Fruit fly (Drosophila melanogaster) whole organism, embryonic: Measurements from ENCODE around the gene CG45065.

Experiments used
- Antp ChIP-seq: fragments of 200-800 bp; sonication (Bioruptor generic); optimal IDR thresholded peaks from 3 replicates; lab custom pipeline; 2016; ENCODE audit warnings: missing biosample characterization, missing genetic modification characterization
- BEAF-32 ChIP-seq: fragments of 200-800 bp; sonication (Bioruptor generic); optimal IDR thresholded peaks from 3 replicates; lab custom pipeline; 2017; ENCODE audit warnings: missing biosample characterization, missing genetic modification characterization, mild to moderate bottlenecking, moderate library complexity, missing genetic modification reagents
- CG11560 ChIP-seq: fragments of 200-800 bp; sonication (Bioruptor generic); IDR thresholded peaks from 3 replicates; pipeline ENCODE4 v1.3.6; 2022; ENCODE audit warnings: missing biosample characterization, missing genetic modification characterization
- CG12219 ChIP-seq: fragments of 200-800 bp; sonication (Bioruptor generic); optimal IDR thresholded peaks from 3 replicates; lab custom pipeline; 2018; ENCODE audit warnings: missing biosample characterization, mild to moderate bottlenecking, missing genetic modification characterization
- CG13123 ChIP-seq: fragments of 200-800 bp; sonication (Bioruptor generic); optimal IDR thresholded peaks from 2 replicates; lab custom pipeline; 2016; ENCODE audit warnings: missing biosample characterization, missing genetic modification characterization
- CG13287 ChIP-seq: fragments of 200-800 bp; sonication (Bioruptor generic); IDR thresholded peaks from 2 replicates; pipeline ENCODE4 v1.3.6; 2022; ENCODE audit warnings: missing biosample characterization, missing genetic modification characterization; ENCODE audit not compliant: partially characterized antibody
- CG13624 ChIP-seq: fragments of 200-800 bp; sonication (Bioruptor generic); optimal IDR thresholded peaks from 2 replicates; lab custom pipeline; 2016; ENCODE audit warnings: missing biosample characterization, missing genetic modification characterization
- CG1603 ChIP-seq: fragments of 200-800 bp; sonication (Bioruptor generic); optimal IDR thresholded peaks from 2 replicates; lab custom pipeline; 2019; ENCODE audit warnings: missing biosample characterization, mild to moderate bottlenecking, missing genetic modification characterization, moderate library complexity
- CG16813 ChIP-seq: fragments of 200-800 bp; sonication (Bioruptor generic); IDR thresholded peaks from 3 replicates; pipeline ENCODE4 v1.3.6; 2022; ENCODE audit warnings: missing biosample characterization, missing genetic modification characterization; ENCODE audit not compliant: partially characterized antibody
- CG18619 ChIP-seq: fragments of 200-800 bp; sonication (Bioruptor generic); optimal IDR thresholded peaks from 3 replicates; lab custom pipeline; 2017; ENCODE audit warnings: missing biosample characterization, mild to moderate bottlenecking, missing genetic modification characterization
- CG32532 ChIP-seq: fragments of 200-800 bp; sonication (Bioruptor generic); IDR thresholded peaks from 2 replicates; pipeline ENCODE4 v1.3.6; 2022; ENCODE audit warnings: missing biosample characterization, missing genetic modification characterization
- CG3847 ChIP-seq: fragments of 200-800 bp; sonication (Bioruptor generic); IDR thresholded peaks from 2 replicates; pipeline ENCODE4 v1.3.6; 2022; ENCODE audit warnings: missing biosample characterization, missing genetic modification characterization
- CG6175 ChIP-seq: fragments of 200-800 bp; sonication (Bioruptor generic); IDR thresholded peaks from 3 replicates; pipeline ENCODE4 v1.3.6; 2022; ENCODE audit warnings: missing biosample characterization, missing genetic modification characterization
- CG6689 ChIP-seq: fragments of 200-800 bp; sonication (Bioruptor generic); IDR thresholded peaks from 2 replicates; pipeline ENCODE4 v1.3.6; 2022; ENCODE audit warnings: missing biosample characterization, missing genetic modification characterization
- CG6791 ChIP-seq: fragments of 200-800 bp; sonication (Bioruptor generic); IDR thresholded peaks from 3 replicates; pipeline ENCODE4 v1.3.6; 2022; ENCODE audit warnings: missing biosample characterization, missing genetic modification characterization; ENCODE audit not compliant: partially characterized antibody
- CG7987 ChIP-seq: fragments of 200-800 bp; sonication (Bioruptor generic); optimal IDR thresholded peaks from 2 replicates; lab custom pipeline; 2018; ENCODE audit warnings: missing biosample characterization, mild to moderate bottlenecking, missing genetic modification characterization, moderate library complexity
- CTCF ChIP-seq: fragments of 200-800 bp; sonication (Bioruptor generic); optimal IDR thresholded peaks from 2 replicates; lab custom pipeline; 2017; ENCODE audit warnings: missing biosample characterization, mild to moderate bottlenecking, missing genetic modification characterization, moderate library complexity
- Deaf1 ChIP-seq: fragments of 200-800 bp; optimal IDR thresholded peaks from 3 replicates; lab custom pipeline; 2019; ENCODE audit warnings: missing biosample characterization, mild to moderate bottlenecking, missing genetic modification characterization, moderate library complexity
- Doc2 ChIP-seq: fragments of 200-800 bp; sonication (Bioruptor generic); IDR thresholded peaks from 2 replicates; pipeline ENCODE4 v1.3.6; 2022; ENCODE audit warnings: missing biosample characterization, missing genetic modification characterization
- Doc3 ChIP-seq: fragments of 200-800 bp; sonication (Bioruptor generic); IDR thresholded peaks from 3 replicates; pipeline ENCODE4 v1.3.6; 2022; ENCODE audit warnings: missing biosample characterization, missing genetic modification characterization; ENCODE audit not compliant: partially characterized antibody
- Dp ChIP-seq: fragments of 200-800 bp; sonication (Bioruptor generic); optimal IDR thresholded peaks from 2 replicates; lab custom pipeline; 2018; ENCODE audit warnings: missing biosample characterization, mild to moderate bottlenecking, missing genetic modification characterization, moderate library complexity
- Dref ChIP-seq: fragments of 200-800 bp; sonication (Bioruptor generic); IDR thresholded peaks from 2 replicates; pipeline ENCODE4 v1.3.6; 2022; ENCODE audit warnings: missing biosample characterization, missing genetic modification characterization
- Drgx ChIP-seq: fragments of 200-800 bp; sonication (Bioruptor generic); IDR thresholded peaks from 2 replicates; pipeline ENCODE4 v1.3.6; 2022; ENCODE audit warnings: missing biosample characterization, missing genetic modification characterization
- GATAe ChIP-seq: fragments of 200-800 bp; sonication (Bioruptor generic); conservative IDR thresholded peaks from 2 replicates; pipeline ENCODE4 v1.3.6; 2022; ENCODE audit warnings: missing biosample characterization, missing genetic modification characterization
- HmgD ChIP-seq: fragments of 200-800 bp; sonication (Bioruptor generic); optimal IDR thresholded peaks from 3 replicates; lab custom pipeline; 2016; ENCODE audit warnings: missing biosample characterization, missing genetic modification characterization
- Hmr ChIP-seq: fragments of 200-800 bp; sonication (Bioruptor generic); optimal IDR thresholded peaks from 3 replicates; lab custom pipeline; 2017; ENCODE audit warnings: mild to moderate bottlenecking, missing biosample characterization, missing genetic modification reagents, missing genetic modification characterization
- MESR4 ChIP-seq: fragments of 200-800 bp; sonication (Bioruptor generic); optimal IDR thresholded peaks from 2 replicates; lab custom pipeline; 2018; ENCODE audit warnings: missing biosample characterization, mild to moderate bottlenecking, missing genetic modification characterization, moderate library complexity
- Med ChIP-seq: fragments of 200-800 bp; sonication (Bioruptor generic); peaks from one replicate; lab custom pipeline; 2016; ENCODE audit warnings: missing biosample characterization, missing genetic modification characterization, mild to moderate bottlenecking, inconsistent platforms, moderate library complexity
- Nf-YC ChIP-seq: fragments of 200-800 bp; optimal IDR thresholded peaks from 3 replicates; lab custom pipeline; 2019; ENCODE audit warnings: missing biosample characterization, mild to moderate bottlenecking, missing genetic modification characterization, moderate library complexity
- PHDP ChIP-seq: fragments of 200-800 bp; sonication (Bioruptor generic); optimal IDR thresholded peaks from 3 replicates; lab custom pipeline; 2018; ENCODE audit warnings: missing biosample characterization, mild to moderate bottlenecking, missing genetic modification characterization, moderate library complexity
- Xrp1 ChIP-seq: fragments of 200-800 bp; sonication (Bioruptor generic); IDR thresholded peaks from 2 replicates; pipeline ENCODE4 v1.3.6; 2022; ENCODE audit warnings: missing biosample characterization, missing genetic modification characterization
- chn ChIP-seq: fragments of 200-800 bp; sonication (Bioruptor generic); optimal IDR thresholded peaks from 2 replicates; lab custom pipeline; 2016; ENCODE audit warnings: missing biosample characterization, missing genetic modification characterization
- ci ChIP-seq: fragments of 200-800 bp; sonication (Bioruptor generic); IDR thresholded peaks from 3 replicates; pipeline ENCODE4 v1.3.6; 2022; ENCODE audit warnings: missing biosample characterization, missing genetic modification characterization
- crp ChIP-seq, 2 experiments: fragments of 200-800 bp; sonication (Bioruptor generic); optimal IDR thresholded peaks; 2 replicates in 1 of 2; 3 replicates in 1 of 2; lab custom pipeline; 2017; ENCODE audit warnings: missing biosample characterization in 2 of 2, missing genetic modification characterization in 2 of 2, mild to moderate bottlenecking in 1 of 2, moderate library complexity in 1 of 2
- gcm ChIP-seq: fragments of 200-800 bp; sonication (Bioruptor generic); optimal IDR thresholded peaks from 2 replicates; lab custom pipeline; 2019; ENCODE audit warnings: missing biosample characterization, mild to moderate bottlenecking, missing genetic modification characterization, moderate library complexity
- gfzf ChIP-seq: fragments of 200-800 bp; sonication (Bioruptor generic); optimal IDR thresholded peaks from 2 replicates; lab custom pipeline; 2016; ENCODE audit warnings: missing biosample characterization, mild to moderate bottlenecking, missing genetic modification characterization, moderate library complexity
- hbn ChIP-seq: fragments of 200-800 bp; sonication (Bioruptor generic); IDR thresholded peaks from 2 replicates; pipeline ENCODE4 v1.3.6; 2022; ENCODE audit warnings: missing biosample characterization, missing genetic modification characterization; ENCODE audit not compliant: partially characterized antibody
- hkb ChIP-seq, 2 experiments: fragments of 200-800 bp in 1 of 2; fragments of >200 bp in 1 of 2; sonication (Bioruptor generic) in 1 of 2; IDR thresholded peaks in 1 of 2; optimal IDR thresholded peaks in 1 of 2; 2 replicates each; pipeline versions ENCODE4 v1.3.6 to Lab custom; 2017 to 2022; ENCODE audit warnings: missing biosample characterization in 1 of 2, missing genetic modification characterization in 1 of 2
- klu ChIP-seq: fragments of 200-800 bp; sonication (Bioruptor generic); IDR thresholded peaks from 2 replicates; pipeline ENCODE4 v1.3.6; 2022; ENCODE audit warnings: missing biosample characterization, missing genetic modification characterization
- mld ChIP-seq: fragments of 200-800 bp; sonication (Bioruptor generic); IDR thresholded peaks from 3 replicates; pipeline ENCODE4 v1.3.6; 2022; ENCODE audit warnings: missing biosample characterization, missing genetic modification characterization; ENCODE audit not compliant: partially characterized antibody
- onecut ChIP-seq: fragments of 200-800 bp; sonication (Bioruptor generic); IDR thresholded peaks from 2 replicates; pipeline ENCODE4 v1.3.6; 2022; ENCODE audit warnings: missing biosample characterization, missing genetic modification characterization
- pan ChIP-seq, 4 experiments: fragments of >200 bp in 3 of 4; fragments of 200-800 bp in 1 of 4; sonication (Bioruptor generic) in 1 of 4; optimal IDR thresholded peaks in 3 of 4; IDR thresholded peaks in 1 of 4; 2 replicates each; pipeline versions ENCODE4 v1.3.6 to Lab custom; 2017 to 2022; ENCODE audit warnings: missing biosample characterization in 2 of 4, missing genetic modification characterization in 2 of 4, mixed read lengths in 1 of 4
- row ChIP-seq: fragments of 200-800 bp; sonication (Bioruptor generic); IDR thresholded peaks from 3 replicates; pipeline ENCODE4 v1.3.6; 2022; ENCODE audit warnings: missing biosample characterization, missing genetic modification characterization
- sens ChIP-seq: fragments of 200-800 bp; sonication (Bioruptor generic); peaks from one replicate; lab custom pipeline; 2016; ENCODE audit warnings: missing biosample characterization, missing genetic modification characterization
- sob ChIP-seq: fragments of 200-800 bp; sonication (Bioruptor generic); IDR thresholded peaks from 2 replicates; pipeline ENCODE4 v1.3.6; 2022; ENCODE audit warnings: missing biosample characterization, missing genetic modification characterization
- ssp ChIP-seq: fragments of 200-800 bp; sonication (Bioruptor generic); IDR thresholded peaks from 2 replicates; pipeline ENCODE4 v1.3.6; 2022; ENCODE audit warnings: missing biosample characterization, missing genetic modification characterization
- stwl ChIP-seq: fragments of 200-800 bp; sonication (Bioruptor generic); optimal IDR thresholded peaks from 3 replicates; lab custom pipeline; 2018; ENCODE audit warnings: missing biosample characterization, mild to moderate bottlenecking, missing genetic modification characterization, moderate library complexity
- vnd ChIP-seq: fragments of 200-800 bp; sonication (Bioruptor generic); IDR thresholded peaks from 3 replicates; pipeline ENCODE4 v1.3.6; 2022; ENCODE audit warnings: missing biosample characterization, missing genetic modification characterization; ENCODE audit not compliant: partially characterized antibody

The CG45065 gene

dm6 chrX:14825922-14826617 lies 56.3 kb downstream of the CG45065 start, which contains the start of gene rut (continued):
- TF ChIP-seq hkb (optimal IDR thresholded peaks at IDR 0.05; lab: Kevin White, UChicago): no peak
- peak; percentile 22; the same call in 1 of the 2 replicates for TF ChIP-seq hkb (GFP tag; IDR thresholded peaks at IDR 0.05; lab: Robert Waterston, UW)
- peak; percentile 3 for TF ChIP-seq CG7987 (GFP tag; lab: Kevin White, UChicago)
- TF ChIP-seq CG13123 (GFP tag; lab: Kevin White, UChicago): no peak
- TF ChIP-seq Dref (GFP tag; lab: Robert Waterston, UW): peak; percentile 63
- TF ChIP-seq CG6689 (GFP tag; lab: Robert Waterston, UW): 0 out of 2 replicates have a peak, but pooled peaks have one; percentile 7
- TF ChIP-seq stwl (tag; lab: Kevin White, UChicago): peak; percentile 11
- TF ChIP-seq CG16813 (GFP tag; lab: Robert Waterston, UW): peak; percentile 87
- peak; percentile 60 for TF ChIP-seq CG13624 (GFP tag; lab: Kevin White, UChicago)
- peak; percentile 93 for TF ChIP-seq mld (GFP tag; lab: Robert Waterston, UW)
- peak; percentile 99 for TF ChIP-seq Deaf1 (tag; lab: Kevin White, UChicago)
- peak; percentile 92 for TF ChIP-seq hbn (GFP tag; lab: Robert Waterston, UW)
- no peak for TF ChIP-seq Nf-YC (tag; lab: Kevin White, UChicago)
- TF ChIP-seq ssp (GFP tag; lab: Robert Waterston, UW): 0 out of 2 replicates have a peak, but pooled peaks have one; percentile 21
- peak; percentile 34 for TF ChIP-seq Antp (GFP tag; lab: Kevin White, UChicago)
- peak; percentile 88 for TF ChIP-seq BEAF-32 (GFP tag; lab: Kevin White, UChicago)
- TF ChIP-seq Xrp1 (GFP tag; lab: Robert Waterston, UW): no peak
- peak; percentile 34 for TF ChIP-seq sens (GFP tag; lab: Kevin White, UChicago)
- no peak for TF ChIP-seq pan (optimal IDR thresholded peaks at IDR 0.05; lab: Kevin White, UChicago)
- TF ChIP-seq pan (GFP tag; optimal IDR thresholded peaks at IDR 0.05 in 1 of 2, IDR thresholded peaks at IDR 0.05 in 1 of 2): no peak
- TF ChIP-seq vnd (GFP tag; lab: Robert Waterston, UW): peak; percentile 95
- peak; percentile 3 for TF ChIP-seq HmgD
- TF ChIP-seq MESR4: peak; percentile 4
- peak; percentile 89 for TF ChIP-seq row (GFP tag; lab: Robert Waterston, UW)
- peak; percentile 61 for TF ChIP-seq CG32532 (GFP tag; lab: Robert Waterston, UW)
- TF ChIP-seq CG11560 (tag; lab: Robert Waterston, UW): no peak
- peak; percentile 75; the same call in 2 of the 3 replicates for TF ChIP-seq ci (GFP tag; lab: Robert Waterston, UW)
- peak; percentile 50 for TF ChIP-seq Drgx (GFP tag; lab: Robert Waterston, UW)
- TF ChIP-seq sob: peak; percentile 46; the same call in 1 of the 2 replicates
- TF ChIP-seq CG6175 (GFP tag; lab: Robert Waterston, UW): peak; percentile 95
- TF ChIP-seq gcm (GFP tag; lab: Kevin White, UChicago): no peak
- TF ChIP-seq CG1603 (tag; lab: Kevin White, UChicago): peak; percentile 36
- peak; percentile 27; the same call in 1 of the 2 replicates for TF ChIP-seq CG3847 (GFP tag; lab: Robert Waterston, UW)
- no peak for TF ChIP-seq Doc2 (GFP tag; lab: Robert Waterston, UW)
- TF ChIP-seq PHDP (tag; lab: Kevin White, UChicago): peak; percentile 15
- TF ChIP-seq CG12219 (GFP tag; lab: Kevin White, UChicago): no peak
- TF ChIP-seq Dp (GFP tag; lab: Kevin White, UChicago): peak; percentile 20
- TF ChIP-seq CTCF (GFP tag; lab: Kevin White, UChicago): peak; percentile 17
- peak; percentile 89 for TF ChIP-seq Med (GFP tag; lab: Kevin White, UChicago)
- TF ChIP-seq crp (GFP tag; optimal IDR thresholded peaks at IDR 0.05; lab: Kevin White, UChicago): peak in 1 of 2 experiments; percentile 87
- no peak for TF ChIP-seq CG18619
- peak; percentile 22; the same call in 1 of the 2 replicates for TF ChIP-seq onecut
- TF ChIP-seq Doc3 (GFP tag; lab: Robert Waterston, UW): peak; percentile 90
- TF ChIP-seq CG13287 (GFP tag; lab: Robert Waterston, UW): peak; percentile 93
- TF ChIP-seq chn (GFP tag; lab: Kevin White, UChicago): no peak
- TF ChIP-seq Hmr (GFP tag; lab: Kevin White, UChicago): peak; percentile 30
- TF ChIP-seq gfzf (GFP tag; lab: Kevin White, UChicago): peak; percentile 45
- no peak for TF ChIP-seq GATAe (GFP tag; lab: Robert Waterston, UW)
- no peak for TF ChIP-seq klu (GFP tag; lab: Robert Waterston, UW)
- peak; percentile 96 for TF ChIP-seq CG6791 (GFP tag; lab: Robert Waterston, UW)
